Fruit fly (Drosophila melanogaster) whole organism, embryonic: ENCODE results near the gene wrd.

Experiments
- CG10147 ChIP-seq: fragments of 200-800 bp; sonication (Bioruptor generic); optimal IDR thresholded peaks from 2 replicates; lab custom pipeline; 2019; ENCODE audit warnings: missing biosample characterization, mild to moderate bottlenecking, missing genetic modification characterization, moderate library complexity
- CG10959 ChIP-seq: fragments of 200-800 bp; sonication (Bioruptor generic); IDR thresholded peaks from 2 replicates; pipeline ENCODE4 v1.3.6; 2022; ENCODE audit warnings: missing biosample characterization, missing genetic modification characterization
- CG10979 ChIP-seq: fragments of 200-800 bp; sonication (Bioruptor generic); optimal IDR thresholded peaks from 2 replicates; lab custom pipeline; 2018; ENCODE audit warnings: missing biosample characterization, mild to moderate bottlenecking, missing genetic modification characterization, moderate library complexity
- CG11696 ChIP-seq: fragments of 200-800 bp; sonication (Bioruptor generic); IDR thresholded peaks from 2 replicates; pipeline ENCODE4 v1.3.6; 2022; ENCODE audit warnings: missing biosample characterization, missing genetic modification characterization
- CG12104 ChIP-seq: fragments of 200-800 bp; sonication (Bioruptor generic); optimal IDR thresholded peaks from 3 replicates; lab custom pipeline; 2016; ENCODE audit warnings: missing biosample characterization, missing genetic modification characterization
- CG12659 ChIP-seq: fragments of 200-800 bp; sonication (Bioruptor generic); optimal IDR thresholded peaks from 3 replicates; lab custom pipeline; 2017; ENCODE audit warnings: mild to moderate bottlenecking, missing biosample characterization, missing genetic modification reagents, missing genetic modification characterization
- CG12744 ChIP-seq: fragments of 200-800 bp; sonication (Bioruptor generic); optimal IDR thresholded peaks from 2 replicates; lab custom pipeline; 2016; ENCODE audit warnings: missing biosample characterization, missing genetic modification characterization
- CG12942 ChIP-seq: fragments of 200-800 bp; sonication (Bioruptor generic); optimal IDR thresholded peaks from 3 replicates; lab custom pipeline; 2016; ENCODE audit warnings: missing biosample characterization, missing genetic modification characterization
- CG15011 ChIP-seq: fragments of 200-800 bp; sonication (Bioruptor generic); optimal IDR thresholded peaks from 3 replicates; lab custom pipeline; 2018; ENCODE audit warnings: missing biosample characterization, mild to moderate bottlenecking, missing genetic modification characterization
- CG1529 ChIP-seq: fragments of 200-800 bp; sonication (Bioruptor generic); optimal IDR thresholded peaks from 3 replicates; lab custom pipeline; 2018; ENCODE audit warnings: missing biosample characterization, missing genetic modification characterization
- CG1647 ChIP-seq: fragments of 200-800 bp; sonication (Bioruptor generic); optimal IDR thresholded peaks from 3 replicates; lab custom pipeline; 2016; ENCODE audit warnings: missing biosample characterization, missing genetic modification characterization
- CG17361 ChIP-seq: fragments of 200-800 bp; sonication (Bioruptor generic); IDR thresholded peaks from 3 replicates; pipeline ENCODE4 v1.3.6; 2022; ENCODE audit warnings: missing biosample characterization, missing genetic modification characterization
- CG18011 ChIP-seq: fragments of 200-800 bp; sonication (Bioruptor generic); optimal IDR thresholded peaks from 2 replicates; lab custom pipeline; 2017; ENCODE audit warnings: missing biosample characterization, missing genetic modification characterization, mild to moderate bottlenecking, moderate library complexity, missing genotype
- CG18476 ChIP-seq: fragments of 200-800 bp; sonication (Bioruptor generic); optimal IDR thresholded peaks from 2 replicates; lab custom pipeline; 2016; ENCODE audit warnings: missing biosample characterization, mild to moderate bottlenecking, missing genetic modification characterization
- CG32532 ChIP-seq: fragments of 200-800 bp; sonication (Bioruptor generic); IDR thresholded peaks from 2 replicates; pipeline ENCODE4 v1.3.6; 2022; ENCODE audit warnings: missing biosample characterization, missing genetic modification characterization
- CG32767 ChIP-seq: fragments of 200-800 bp; sonication (Bioruptor generic); IDR thresholded peaks from 2 replicates; pipeline ENCODE4 v1.3.6; 2022; ENCODE audit warnings: missing biosample characterization, missing genetic modification characterization
- CG3407 ChIP-seq: fragments of 200-800 bp; sonication (Bioruptor generic); optimal IDR thresholded peaks from 2 replicates; lab custom pipeline; 2018; ENCODE audit warnings: missing biosample characterization, mild to moderate bottlenecking, missing genetic modification characterization
- CG34376 ChIP-seq: fragments of 200-800 bp; sonication (Bioruptor generic); optimal IDR thresholded peaks from 2 replicates; lab custom pipeline; 2018; ENCODE audit warnings: missing biosample characterization, mild to moderate bottlenecking, missing genetic modification characterization
- CG4424 ChIP-seq: fragments of 200-800 bp; sonication (Bioruptor generic); optimal IDR thresholded peaks from 3 replicates; lab custom pipeline; 2016; ENCODE audit warnings: missing biosample characterization, missing genetic modification characterization
- CG7271 ChIP-seq: fragments of 200-800 bp; sonication (Bioruptor generic); optimal IDR thresholded peaks from 2 replicates; lab custom pipeline; 2018; ENCODE audit warnings: missing biosample characterization, mild to moderate bottlenecking, missing genetic modification characterization, moderate library complexity
- CG7372 ChIP-seq: fragments of 200-800 bp; sonication (Bioruptor generic); IDR thresholded peaks from 2 replicates; pipeline ENCODE4 v1.3.6; 2022; ENCODE audit warnings: missing biosample characterization, missing genetic modification characterization
- Camta ChIP-seq: fragments of 200-800 bp; sonication (Bioruptor generic); optimal IDR thresholded peaks from 2 replicates; lab custom pipeline; 2016; ENCODE audit warnings: missing biosample characterization, missing genetic modification characterization
- CrebB ChIP-seq: fragments of 200-800 bp; sonication (Bioruptor generic); optimal IDR thresholded peaks from 3 replicates; lab custom pipeline; 2018; ENCODE audit warnings: missing biosample characterization, mild to moderate bottlenecking, missing genetic modification characterization
- ERR ChIP-seq: fragments of 200-800 bp; sonication (Bioruptor generic); optimal IDR thresholded peaks from 2 replicates; lab custom pipeline; 2016; ENCODE audit warnings: missing biosample characterization, missing genetic modification characterization
- Hey ChIP-seq: fragments of 200-800 bp; sonication (Bioruptor generic); optimal IDR thresholded peaks from 3 replicates; lab custom pipeline; 2018; ENCODE audit warnings: missing biosample characterization, mild to moderate bottlenecking, missing genetic modification characterization
- Meics ChIP-seq: fragments of 200-800 bp; sonication (Bioruptor generic); optimal IDR thresholded peaks from 2 replicates; lab custom pipeline; 2017; ENCODE audit warnings: missing biosample characterization, mild to moderate bottlenecking, missing genetic modification characterization
- NK7.1 ChIP-seq: fragments of 200-800 bp; sonication (Bioruptor generic); optimal IDR thresholded peaks from 3 replicates; lab custom pipeline; 2016; ENCODE audit warnings: missing biosample characterization, missing genetic modification characterization
- Opbp ChIP-seq: fragments of 200-800 bp; sonication (Bioruptor generic); IDR thresholded peaks from 3 replicates; pipeline ENCODE4 v1.3.6; 2022; ENCODE audit warnings: missing biosample characterization, missing genetic modification characterization; ENCODE audit not compliant: partially characterized antibody
- Rx ChIP-seq: fragments of 200-800 bp; sonication (Bioruptor generic); IDR thresholded peaks from 2 replicates; pipeline ENCODE4 v1.3.6; 2022; ENCODE audit warnings: missing biosample characterization, missing genetic modification characterization
- Sin3A ChIP-seq: fragments of >200 bp; optimal IDR thresholded peaks from 2 replicates; lab custom pipeline; 2018
- ara ChIP-seq: fragments of 200-800 bp; sonication (Bioruptor generic); IDR thresholded peaks from 2 replicates; pipeline ENCODE4 v1.3.6; 2022; ENCODE audit warnings: missing biosample characterization, missing genetic modification characterization
- br ChIP-seq: fragments of >200 bp; optimal IDR thresholded peaks from 2 replicates; lab custom pipeline; 2017
- btn ChIP-seq: fragments of 200-800 bp; sonication (Bioruptor generic); optimal IDR thresholded peaks from 2 replicates; lab custom pipeline; 2016; ENCODE audit warnings: missing biosample characterization, missing genetic modification characterization
- cad ChIP-seq: fragments of >200 bp; optimal IDR thresholded peaks from 2 replicates; lab custom pipeline; 2017; ENCODE audit warnings: missing biosample characterization, missing genetic modification characterization
- cas ChIP-seq: fragments of 200-800 bp; sonication (Bioruptor generic); IDR thresholded peaks from 2 replicates; pipeline ENCODE4 v1.3.6; 2022; ENCODE audit warnings: missing biosample characterization, missing genetic modification characterization
- caup ChIP-seq: fragments of 200-800 bp; sonication (Bioruptor generic); optimal IDR thresholded peaks from 3 replicates; lab custom pipeline; 2017; ENCODE audit warnings: missing biosample characterization, mild to moderate bottlenecking, missing genetic modification characterization, moderate library complexity; ENCODE audit not compliant: severe bottlenecking
- fu2 ChIP-seq: fragments of 200-800 bp; sonication (Bioruptor generic); optimal IDR thresholded peaks from 2 replicates; lab custom pipeline; 2016; ENCODE audit warnings: missing biosample characterization, missing genetic modification characterization
- gcm2 ChIP-seq: fragments of 200-800 bp; sonication (Bioruptor generic); optimal IDR thresholded peaks from 2 replicates; lab custom pipeline; 2016; ENCODE audit warnings: missing biosample characterization, missing genetic modification characterization
- gem ChIP-seq: fragments of 200-800 bp; sonication (Bioruptor generic); optimal IDR thresholded peaks from 2 replicates; lab custom pipeline; 2019; ENCODE audit warnings: missing biosample characterization, mild to moderate bottlenecking, missing genetic modification characterization, moderate library complexity
- hth ChIP-seq: fragments of >200 bp; optimal IDR thresholded peaks from 2 replicates; lab custom pipeline; 2017; ENCODE audit warnings: inconsistent platforms
- ind ChIP-seq: fragments of 200-800 bp; sonication (Bioruptor generic); optimal IDR thresholded peaks from 3 replicates; lab custom pipeline; 2016; ENCODE audit warnings: missing biosample characterization, missing genetic modification characterization
- maf-S ChIP-seq: fragments of 200-800 bp; sonication (Bioruptor generic); optimal IDR thresholded peaks from 2 replicates; lab custom pipeline; 2016; ENCODE audit warnings: missing biosample characterization, missing genetic modification characterization
- mirr ChIP-seq: fragments of 200-800 bp; sonication (Bioruptor generic); optimal IDR thresholded peaks from 3 replicates; lab custom pipeline; 2018; ENCODE audit warnings: missing biosample characterization, mild to moderate bottlenecking, missing genetic modification characterization
- mld ChIP-seq: fragments of 200-800 bp; sonication (Bioruptor generic); IDR thresholded peaks from 3 replicates; pipeline ENCODE4 v1.3.6; 2022; ENCODE audit warnings: missing biosample characterization, missing genetic modification characterization; ENCODE audit not compliant: partially characterized antibody
- nau ChIP-seq: fragments of 200-800 bp; sonication (Bioruptor generic); optimal IDR thresholded peaks from 3 replicates; lab custom pipeline; 2017; ENCODE audit warnings: missing biosample characterization, mild to moderate bottlenecking, missing genetic modification characterization, missing genetic modification reagents
- onecut ChIP-seq: fragments of 200-800 bp; sonication (Bioruptor generic); IDR thresholded peaks from 2 replicates; pipeline ENCODE4 v1.3.6; 2022; ENCODE audit warnings: missing biosample characterization, missing genetic modification characterization
- org-1 ChIP-seq: fragments of 200-800 bp; sonication (Bioruptor generic); optimal IDR thresholded peaks from 2 replicates; lab custom pipeline; 2017; ENCODE audit warnings: missing biosample characterization, missing genetic modification characterization
- pita ChIP-seq: fragments of 200-800 bp; sonication (Bioruptor generic); optimal IDR thresholded peaks from 2 replicates; lab custom pipeline; 2017; ENCODE audit warnings: missing biosample characterization, mild to moderate bottlenecking, missing genetic modification characterization
- sens-2 ChIP-seq: fragments of 200-800 bp; sonication (Bioruptor generic); IDR thresholded peaks from 2 replicates; pipeline ENCODE4 v1.3.6; 2022; ENCODE audit warnings: missing biosample characterization, missing genetic modification characterization
- slbo ChIP-seq: fragments of 200-800 bp; sonication (Bioruptor generic); IDR thresholded peaks from 2 replicates; pipeline ENCODE4 v1.3.6; 2022; ENCODE audit warnings: missing biosample characterization, missing genetic modification characterization
- tup ChIP-seq: fragments of 200-800 bp; sonication (Bioruptor generic); optimal IDR thresholded peaks from 2 replicates; lab custom pipeline; 2016; ENCODE audit warnings: missing biosample characterization, mild to moderate bottlenecking, missing genetic modification characterization, moderate library complexity

wrd gene

dm6 chr3R:18164052-18164722, 3.4 kb upstream of the wrd start, which contains the start of the genes CG7218 and Cbp20 (continued):
- TF ChIP-seq CG12659 (GFP tag; lab: Kevin White, UChicago) (peak; percentile 86), Rx (GFP tag; lab: Robert Waterston, UW) (peak; percentile 61), CG4424 (GFP tag; lab: Kevin White, UChicago) (peak; percentile 71), cas (GFP tag; lab: Robert Waterston, UW) (peak; percentile 41; the same call in 1 of the 2 replicates), CrebB (tag; lab: Kevin White, UChicago) (peak; percentile 3), NK7.1 (GFP tag; lab: Kevin White, UChicago) (no peak), Meics (peak; percentile 70), CG15011 (GFP tag; lab: Kevin White, UChicago) (no peak), CG3407 (no peak), fu2 (peak; percentile 32), CG34376 (GFP tag; lab: Kevin White, UChicago) (peak; percentile 67), tup (GFP tag; lab: Kevin White, UChicago) (peak; percentile 43), ind (GFP tag; lab: Kevin White, UChicago) (peak; percentile 78), CG12104 (GFP tag; lab: Kevin White, UChicago) (no peak), ERR (GFP tag; lab: Kevin White, UChicago) (no peak), pita (GFP tag; lab: Kevin White, UChicago) (no peak), caup (GFP tag; lab: Kevin White, UChicago) (peak; percentile 63), slbo (GFP tag; lab: Robert Waterston, UW) (peak; percentile 94), cad (GFP tag; lab: Kevin White, UChicago) (no peak), Camta (GFP tag; lab: Kevin White, UChicago) (peak; percentile 52), br (lab: Kevin White, UChicago) (no peak), Hey (tag; lab: Kevin White, UChicago) (no peak), ara (GFP tag; lab: Robert Waterston, UW) (0 out of 2 replicates have a peak, but pooled peaks have one; percentile 22), mirr (no peak), CG32767 (GFP tag; lab: Robert Waterston, UW) (no peak; the same call in 1 of the 2 replicates), sens-2 (GFP tag; lab: Robert Waterston, UW) (peak; percentile 48; the same call in 1 of the 2 replicates), CG32532 (peak; percentile 90), CG10959 (GFP tag; lab: Robert Waterston, UW) (no peak), CG10147 (GFP tag; lab: Kevin White, UChicago) (peak; percentile 56), CG12744 (GFP tag; lab: Kevin White, UChicago) (peak; percentile 59), CG7372 (GFP tag; lab: Robert Waterston, UW) (peak; percentile 45; the same call in 1 of the 2 replicates), CG1647 (GFP tag; lab: Kevin White, UChicago) (peak; percentile 34), CG11696 (no peak; the same call in 1 of the 2 replicates), CG10979 (peak; percentile 52), CG1529 (peak; percentile 18), Sin3A (lab: Kevin White, UChicago) (peak; percentile 38), CG17361 (GFP tag; lab: Robert Waterston, UW) (peak; percentile 80), nau (peak; percentile 36), Opbp (GFP tag; lab: Robert Waterston, UW) (peak; percentile 70; the same call in 2 of the 3 replicates), btn (GFP tag; lab: Kevin White, UChicago) (no peak), gcm2 (GFP tag; lab: Kevin White, UChicago) (no peak), gem (tag; lab: Kevin White, UChicago) (peak; percentile 78), org-1 (GFP tag; lab: Kevin White, UChicago) (no peak), onecut (GFP tag; lab: Robert Waterston, UW) (peak; percentile 47; the same call in 1 of the 2 replicates), hth (lab: Kevin White, UChicago) (no peak), CG12942 (GFP tag; lab: Kevin White, UChicago) (peak; percentile 57), CG18011 (GFP tag; lab: Kevin White, UChicago) (peak; percentile 41), CG18476 (GFP tag; lab: Kevin White, UChicago) (peak; percentile 61), maf-S (GFP tag; lab: Kevin White, UChicago) (peak; percentile 23), mld (GFP tag; lab: Robert Waterston, UW) (no peak), CG7271 (peak; percentile 28)
